Worm (Caenorhabditis elegans) whole organism, late embryonic: ENCODE measurements around the gene clec-230.

Experiments used
- F13H6.1 ChIP-seq: sonication (generic microtip); optimal IDR thresholded peaks from 2 replicates; lab custom pipeline; 2016; ENCODE audit warnings: missing genetic modification characterization, missing compliant biosample characterization
- K09A11.1 ChIP-seq: sonication (generic microtip); optimal IDR thresholded peaks from 2 replicates; lab custom pipeline; 2017; ENCODE audit warnings: antibody characterized with exemption, mild to moderate bottlenecking, missing genetic modification characterization, missing compliant biosample characterization; ENCODE audit not compliant: insufficient read depth
- ama-1 ChIP-seq: fragments of 150-350 bp; optimal IDR thresholded peaks from 2 replicates; lab custom pipeline; 2014
- ceh-18 ChIP-seq: sonication (generic microtip); optimal IDR thresholded peaks from 2 replicates; lab custom pipeline; 2016; ENCODE audit warnings: missing genetic modification characterization, missing compliant biosample characterization
- ceh-19 ChIP-seq: fragments of 200-800 bp; sonication (Bioruptor generic); optimal IDR thresholded peaks from 2 replicates; lab custom pipeline; 2018; ENCODE audit warnings: mild to moderate bottlenecking, missing genetic modification characterization, missing compliant biosample characterization
- dve-1 ChIP-seq: sonication (generic microtip); optimal IDR thresholded peaks from 2 replicates; lab custom pipeline; 2017; ENCODE audit warnings: antibody characterized with exemption, mild to moderate bottlenecking, missing genetic modification characterization, missing compliant biosample characterization
- elt-2 ChIP-seq: sonication (generic microtip); optimal IDR thresholded peaks from 2 replicates; lab custom pipeline; 2016; ENCODE audit warnings: missing genetic modification reagents, missing genetic modification characterization, missing compliant biosample characterization
- ets-4 ChIP-seq: sonication (generic microtip); optimal IDR thresholded peaks from 2 replicates; lab custom pipeline; 2016; ENCODE audit warnings: missing genetic modification characterization, missing compliant biosample characterization
- fkh-10 ChIP-seq: fragments of 150-350 bp; optimal IDR thresholded peaks from 2 replicates; lab custom pipeline; 2014; ENCODE audit warnings: missing biosample characterization, missing genetic modification reagents, missing genetic modification characterization
- gmeb-2 ChIP-seq: sonication (generic microtip); optimal IDR thresholded peaks from 2 replicates; lab custom pipeline; 2016; ENCODE audit warnings: missing genetic modification characterization, inconsistent platforms, missing compliant biosample characterization
- hlh-15 ChIP-seq: sonication (generic microtip); optimal IDR thresholded peaks from 2 replicates; lab custom pipeline; 2016; ENCODE audit warnings: missing genetic modification characterization, missing compliant biosample characterization
- hlh-6 ChIP-seq: sonication (generic microtip); optimal IDR thresholded peaks from 2 replicates; lab custom pipeline; 2016; ENCODE audit warnings: missing genotype, missing genetic modification characterization, missing compliant biosample characterization
- mec-3 ChIP-seq: sonication (generic microtip); optimal IDR thresholded peaks from 2 replicates; lab custom pipeline; 2016; ENCODE audit warnings: borderline replicate concordance, missing genetic modification characterization, missing compliant biosample characterization
- nfya-1 ChIP-seq: sonication (generic microtip); optimal IDR thresholded peaks from 2 replicates; lab custom pipeline; 2017; ENCODE audit warnings: missing genetic modification characterization, mild to moderate bottlenecking, missing compliant biosample characterization, antibody characterized with exemption, moderate library complexity
- npax-4 ChIP-seq: sonication (generic microtip); optimal IDR thresholded peaks from 2 replicates; lab custom pipeline; 2016; ENCODE audit warnings: missing genetic modification characterization, missing compliant biosample characterization
- odd-2 ChIP-seq: sonication (generic microtip); optimal IDR thresholded peaks from 2 replicates; lab custom pipeline; 2017; ENCODE audit warnings: antibody characterized with exemption, mild to moderate bottlenecking, missing genetic modification characterization, missing compliant biosample characterization
- pag-3 ChIP-seq: sonication (generic microtip); optimal IDR thresholded peaks from 2 replicates; lab custom pipeline; 2016; ENCODE audit warnings: missing compliant biosample characterization, missing genetic modification characterization, borderline replicate concordance
- pha-2 ChIP-seq: sonication (generic microtip); optimal IDR thresholded peaks from 2 replicates; lab custom pipeline; 2017; ENCODE audit warnings: mild to moderate bottlenecking, missing genetic modification characterization, missing compliant biosample characterization
- pha-4 ChIP-seq: fragments of 150-350 bp; optimal IDR thresholded peaks from 2 replicates; lab custom pipeline; 2018; ENCODE audit warnings: missing biosample characterization, missing genetic modification reagents, missing genetic modification characterization
- rnt-1 ChIP-seq: sonication (generic microtip); optimal IDR thresholded peaks from 2 replicates; lab custom pipeline; 2016; ENCODE audit warnings: missing genetic modification characterization, missing compliant biosample characterization
- syd-9 ChIP-seq: sonication (generic microtip); optimal IDR thresholded peaks from 2 replicates; lab custom pipeline; 2016; ENCODE audit warnings: mild to moderate bottlenecking, missing genetic modification characterization, moderate library complexity, missing compliant biosample characterization
- tbx-7 ChIP-seq: sonication (generic microtip); optimal IDR thresholded peaks from 2 replicates; lab custom pipeline; 2016; ENCODE audit warnings: missing genotype, missing genetic modification characterization, missing compliant biosample characterization
- unc-42 ChIP-seq: sonication (generic microtip); optimal IDR thresholded peaks from 2 replicates; lab custom pipeline; 2016; ENCODE audit warnings: missing genotype, missing genetic modification characterization, missing compliant biosample characterization
- unc-86 ChIP-seq: sonication (generic microtip); optimal IDR thresholded peaks from 2 replicates; lab custom pipeline; 2016; ENCODE audit warnings: missing genetic modification characterization, missing compliant biosample characterization
- zip-5 ChIP-seq: sonication (generic microtip); optimal IDR thresholded peaks from 2 replicates; lab custom pipeline; 2016; ENCODE audit warnings: missing genetic modification characterization, missing compliant biosample characterization
- ztf-16 ChIP-seq: sonication (generic microtip); optimal IDR thresholded peaks from 2 replicates; lab custom pipeline; 2017; ENCODE audit warnings: missing genetic modification characterization, missing compliant biosample characterization

The clec-230 gene

DNA sequence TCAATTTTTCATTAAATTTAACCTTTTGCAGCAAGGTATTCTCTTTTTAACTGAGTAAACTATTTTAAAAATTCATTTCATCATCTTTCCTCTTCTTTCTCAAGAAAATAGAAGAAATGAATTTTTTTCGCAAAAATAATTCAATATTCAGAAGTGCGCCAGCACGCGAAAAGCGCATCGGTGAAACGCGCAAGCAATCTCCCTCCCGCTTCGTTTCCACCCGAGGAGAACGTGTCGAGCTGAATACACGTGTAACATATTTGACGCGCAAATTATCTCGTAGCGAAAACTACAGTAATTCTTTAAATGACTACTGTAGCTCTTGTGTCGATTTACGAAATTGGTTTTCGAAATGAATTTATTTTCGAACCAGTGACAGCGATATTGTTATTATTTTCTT, 43.1 kb upstream of the clec-230 start:
- TF ChIP-seq zip-5 (tag; lab: Kevin White, UChicago): no peak
- peak; percentile 17 for TF ChIP-seq unc-42 (tag; lab: Kevin White, UChicago)

DNA sequence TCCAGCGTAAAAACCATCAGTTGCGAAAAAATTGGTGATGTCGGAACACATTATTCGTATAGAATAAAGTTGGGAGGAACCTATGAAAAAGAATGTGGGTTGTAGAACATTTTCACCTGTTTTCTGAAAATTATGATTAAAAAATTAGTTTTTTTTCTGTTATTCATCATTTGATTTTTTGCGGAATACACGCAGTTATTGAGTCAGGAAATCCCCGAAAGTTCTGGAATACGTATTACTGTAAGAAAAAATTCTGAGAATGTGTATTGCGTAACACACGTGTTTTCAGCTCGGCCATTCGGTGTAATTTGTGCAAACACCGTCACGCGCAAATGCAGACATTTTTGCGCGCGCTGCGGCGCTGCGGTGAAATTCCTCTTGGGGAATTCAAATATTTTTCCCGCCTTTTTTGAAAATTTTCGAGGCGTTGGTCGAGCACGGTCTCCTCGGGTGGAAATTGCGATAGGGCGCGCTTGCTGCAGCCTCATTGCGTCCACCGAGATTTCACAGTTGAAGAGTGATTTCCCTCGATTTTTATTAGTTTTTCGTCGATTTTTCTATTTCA, 40.0 kb upstream of the clec-230 start, which contains the start of gene srh-170:
TSS of gene srh-170 (minus strand) at position 51 of the 565 bp plus-strand sequence.
- peak; percentile 7 for TF ChIP-seq elt-2 (tag; lab: Kevin White, UChicago)
- TF ChIP-seq odd-2 (tag; lab: Kevin White, UChicago): no peak

DNA sequence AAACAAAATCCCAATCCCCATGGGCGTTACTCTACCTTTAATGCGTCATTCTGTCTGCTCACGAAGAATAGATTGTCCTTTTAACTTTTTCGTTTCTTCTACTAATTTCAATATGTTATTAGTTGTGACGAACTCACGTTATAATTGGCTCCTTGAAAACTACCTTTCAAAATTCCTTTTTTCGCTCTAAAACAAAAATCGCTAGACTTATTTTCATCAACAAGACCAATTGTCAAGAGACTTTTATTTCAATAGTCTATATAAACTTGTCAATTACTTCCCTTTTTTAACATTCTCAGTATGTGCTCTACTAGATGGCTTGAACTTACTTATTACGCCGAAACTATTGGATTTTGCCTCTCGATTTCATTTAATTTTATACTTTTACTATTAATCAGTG, 35.8 kb upstream of the clec-230 start, which contains the start of gene str-102:
TSS of gene str-102 (plus strand) at position 301 of the 400 bp plus-strand sequence.
- no peak for TF ChIP-seq mec-3

DNA sequence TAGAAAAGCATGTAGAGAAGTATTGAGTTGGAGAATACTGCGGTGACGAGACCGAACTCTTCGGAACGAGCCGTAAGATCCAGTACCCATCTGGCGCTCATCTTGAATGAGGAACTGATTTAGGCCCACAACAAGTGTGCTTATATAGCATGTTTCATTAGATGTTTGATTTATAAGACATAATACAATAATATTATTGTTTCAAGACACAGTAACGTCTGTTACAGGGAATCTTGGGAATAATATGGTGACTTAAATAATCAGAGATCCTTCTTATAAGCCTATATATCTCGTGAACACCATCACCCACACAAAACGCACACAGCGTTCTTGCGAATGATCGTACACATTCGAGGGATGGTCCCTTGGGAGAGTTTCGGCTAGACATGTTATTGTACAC, 34.8 kb upstream of the clec-230 start, which contains the start of gene str-88:
TSS of gene str-88 (minus strand) at position 101 of the 400 bp plus-strand sequence.
- TF ChIP-seq nfya-1 (tag; lab: Kevin White, UChicago) (no peak), F13H6.1 (tag; lab: Kevin White, UChicago) (no peak)

ce11 chrV:15380857-15381256, 31.9 kb upstream of the clec-230 start, which contains the start of gene dhs-23:
dhs-23 (plus strand) TSS chrV:15381219.
- TF ChIP-seq npax-4 (tag; lab: Kevin White, UChicago) (no peak), dve-1 (tag; lab: Kevin White, UChicago) (no peak), hlh-6 (no peak), pha-4 (tag; lab: Kevin White, UChicago) (no peak), ztf-16 (tag; lab: Kevin White, UChicago) (no peak), ama-1 (no peak), gmeb-2 (tag; lab: Kevin White, UChicago) (no peak), unc-86 (tag; lab: Kevin White, UChicago) (no peak)

DNA sequence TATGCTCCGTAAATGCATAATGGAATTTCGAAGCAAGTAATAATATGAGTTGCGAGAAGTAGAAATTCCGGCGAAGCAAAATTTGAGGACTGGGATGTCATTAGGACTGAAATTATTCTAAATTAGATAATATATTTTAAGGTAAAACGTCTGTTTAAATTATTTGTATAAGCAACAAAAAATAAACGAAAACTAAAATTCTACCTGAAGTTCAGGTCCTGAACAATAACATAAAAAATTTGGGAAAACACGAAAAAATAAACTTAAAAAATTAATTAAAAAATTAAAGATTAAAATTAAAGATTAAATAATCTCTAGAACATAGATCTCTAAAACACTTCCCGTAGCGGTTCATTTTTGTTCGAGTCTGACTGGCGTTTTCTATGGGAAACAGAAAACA, 30.9 kb upstream of the clec-230 start, which contains the start of gene srh-251:
TSS of gene srh-251 (minus strand) at position 101 of the 400 bp plus-strand sequence.
- TF ChIP-seq rnt-1 (tag; lab: Kevin White, UChicago) (no peak), odd-2 (tag; lab: Kevin White, UChicago) (no peak), syd-9 (tag; lab: Kevin White, UChicago) (no peak), ceh-19 (GFP tag; lab: Kevin White, UChicago) (no peak), ceh-18 (tag; lab: Kevin White, UChicago) (no peak), pag-3 (tag; lab: Kevin White, UChicago) (no peak), K09A11.1 (no peak), pha-2 (tag; lab: Kevin White, UChicago) (no peak), tbx-7 (tag; lab: Kevin White, UChicago) (no peak), hlh-15 (tag; lab: Kevin White, UChicago) (no peak), ets-4 (tag; lab: Kevin White, UChicago) (no peak), dve-1 (tag; lab: Kevin White, UChicago) (no peak), ztf-16 (tag; lab: Kevin White, UChicago) (no peak)
- TF ChIP-seq, all 69 proteins: peak for 0

ce11 chrV:15377903-15378302, 29.0 kb upstream of the clec-230 start, which contains the start of gene srh-122:
srh-122 (minus strand) TSS chrV:15378003.
- TF ChIP-seq syd-9 (tag; lab: Kevin White, UChicago) (no peak), rnt-1 (tag; lab: Kevin White, UChicago) (no peak), ztf-16 (tag; lab: Kevin White, UChicago) (no peak)

- TF ChIP-seq ztf-16 (tag; lab: Kevin White, UChicago) (no peak), fkh-10 (GFP tag; lab: Kevin White, UChicago) (no peak), ama-1 (no peak), zip-5 (tag; lab: Kevin White, UChicago) (no peak), odd-2 (tag; lab: Kevin White, UChicago) (no peak)
- TF ChIP-seq, all 69 proteins: peak for 0
These were observed 27.3 kb upstream of the clec-230 start, which contains the start of gene srh-52 for ce11 chrV:15376223-15376622. srh-52 (minus strand) TSS chrV:15376323.
